Worm (Caenorhabditis elegans): ENCODE results near the gene Y62E10A.6.

DNA sequence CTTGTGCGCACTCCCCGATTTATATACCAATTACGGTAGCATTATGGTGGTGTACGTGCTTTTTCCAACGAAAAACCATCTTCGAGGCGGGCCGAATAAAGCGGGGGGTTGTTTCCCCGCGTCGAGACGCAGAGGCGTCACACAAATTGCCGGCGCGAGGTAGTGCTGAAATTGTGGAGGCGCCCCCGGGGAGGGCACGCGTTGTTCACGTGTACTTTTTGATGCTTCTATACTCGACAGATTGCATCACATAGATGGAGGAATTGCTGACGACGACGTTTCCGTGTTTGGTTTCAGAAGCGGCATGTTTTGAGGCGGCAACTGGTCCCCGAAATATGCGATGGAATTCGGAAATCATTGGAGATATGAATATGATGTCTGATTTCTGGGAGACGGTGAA, 23.5 kb downstream of the Y62E10A.6 start:
- TF ChIP-seq nhr-25 (tag; optimal IDR thresholded peaks at IDR 0.05; ENCODE audit: borderline replicate concordance, insufficient read depth) (peak; percentile 74), mdl-1 (tag; optimal IDR thresholded peaks at IDR 0.05) (peak; percentile 84 to 92), snpc-4 (tag; optimal IDR thresholded peaks at IDR 0.05) (no peak), mep-1 (tag; optimal IDR thresholded peaks at IDR 0.05) (peak; percentile 85), ama-1 (optimal IDR thresholded peaks at IDR 0.05) (no peak), unc-62 (GFP tag; optimal IDR thresholded peaks at IDR 0.05 in 1 of 2) (peak in 1 of 2 experiments; percentile 50), unc-62 (tag; optimal IDR thresholded peaks at IDR 0.05) (no peak), lin-1 (GFP tag; IDR thresholded peaks at IDR 0.05) (peak; percentile 94), nhr-6 (tag; optimal IDR thresholded peaks at IDR 0.05) (peak; percentile 82), lsy-2 (tag; optimal IDR thresholded peaks at IDR 0.05) (peak; percentile 63 to 85), ceh-28 (tag; optimal IDR thresholded peaks at IDR 0.05) (no peak), mdt-29 (GFP tag; IDR thresholded peaks at IDR 0.05) (0 out of 2 replicates have a peak, but pooled peaks have one; percentile 35), ceh-82 (tag; optimal IDR thresholded peaks at IDR 0.05) (no peak)

Measured in whole organism, L4 larva.